Worm (Caenorhabditis elegans) whole organism, late embryonic: ENCODE results near the gene far-8.

Experiments used
- C08G9.2 ChIP-seq: sonication (generic microtip); optimal IDR thresholded peaks from 2 replicates; lab custom pipeline; 2016; ENCODE audit warnings: mild to moderate bottlenecking, missing genetic modification characterization, moderate library complexity, missing compliant biosample characterization
- Y22D7AL.16 ChIP-seq: sonication (generic microtip); optimal IDR thresholded peaks from 2 replicates; lab custom pipeline; 2016; ENCODE audit warnings: missing genetic modification characterization, missing compliant biosample characterization
- ama-1 ChIP-seq: fragments of 150-350 bp; optimal IDR thresholded peaks from 2 replicates; lab custom pipeline; 2014
- ceh-19 ChIP-seq: fragments of 200-800 bp; sonication (Bioruptor generic); optimal IDR thresholded peaks from 2 replicates; lab custom pipeline; 2018; ENCODE audit warnings: mild to moderate bottlenecking, missing genetic modification characterization, missing compliant biosample characterization
- ceh-24 ChIP-seq: sonication (generic microtip); optimal IDR thresholded peaks from 2 replicates; lab custom pipeline; 2016; ENCODE audit warnings: mild to moderate bottlenecking, missing genetic modification characterization, missing compliant biosample characterization
- ceh-34 ChIP-seq: sonication (generic microtip); optimal IDR thresholded peaks from 2 replicates; lab custom pipeline; 2016; ENCODE audit warnings: mild to moderate bottlenecking, missing genetic modification characterization, missing compliant biosample characterization
- ceh-45 ChIP-seq: fragments of 200-800 bp; sonication (Bioruptor generic); IDR thresholded peaks from 2 replicates; pipeline ENCODE4 v1.3.6; 2022; ENCODE audit warnings: missing genetic modification reagents, missing genetic modification characterization, missing compliant biosample characterization
- ceh-9 ChIP-seq: sonication (generic microtip); optimal IDR thresholded peaks from 2 replicates; lab custom pipeline; 2016; ENCODE audit warnings: mild to moderate bottlenecking, missing genetic modification characterization, inconsistent platforms, missing compliant biosample characterization
- dve-1 ChIP-seq: sonication (generic microtip); optimal IDR thresholded peaks from 2 replicates; lab custom pipeline; 2017; ENCODE audit warnings: antibody characterized with exemption, mild to moderate bottlenecking, missing genetic modification characterization, missing compliant biosample characterization
- elt-4 ChIP-seq: sonication (generic microtip); optimal IDR thresholded peaks from 2 replicates; lab custom pipeline; 2016; ENCODE audit warnings: missing genetic modification characterization, missing compliant biosample characterization
- fax-1 ChIP-seq: sonication (generic microtip); optimal IDR thresholded peaks from 2 replicates; lab custom pipeline; 2016; ENCODE audit warnings: missing genotype, missing genetic modification characterization, missing compliant biosample characterization
- fkh-10 ChIP-seq: fragments of 150-350 bp; optimal IDR thresholded peaks from 2 replicates; lab custom pipeline; 2014; ENCODE audit warnings: missing biosample characterization, missing genetic modification reagents, missing genetic modification characterization
- fkh-6 ChIP-seq: sonication (generic microtip); optimal IDR thresholded peaks from 2 replicates; lab custom pipeline; 2016; ENCODE audit warnings: missing genetic modification characterization, missing compliant biosample characterization
- gmeb-2 ChIP-seq: sonication (generic microtip); optimal IDR thresholded peaks from 2 replicates; lab custom pipeline; 2016; ENCODE audit warnings: missing genetic modification characterization, inconsistent platforms, missing compliant biosample characterization
- hlh-13 ChIP-seq: fragments of 200-800 bp; sonication (Bioruptor generic); optimal IDR thresholded peaks from 2 replicates; lab custom pipeline; 2018; ENCODE audit warnings: mild to moderate bottlenecking, missing genetic modification characterization, missing compliant biosample characterization
- hlh-30 ChIP-seq: sonication (generic microtip); optimal IDR thresholded peaks from 2 replicates; lab custom pipeline; 2017; ENCODE audit warnings: antibody characterized with exemption, missing genetic modification characterization, missing compliant biosample characterization; ENCODE audit not compliant: insufficient read depth
- hlh-8 ChIP-seq: sonication (generic microtip); optimal IDR thresholded peaks from 2 replicates; lab custom pipeline; 2016; ENCODE audit warnings: missing genotype, missing genetic modification characterization, missing compliant biosample characterization
- lim-6 ChIP-seq: sonication (generic microtip); optimal IDR thresholded peaks from 2 replicates; lab custom pipeline; 2016; ENCODE audit warnings: missing genetic modification characterization, missing compliant biosample characterization
- lin-11 ChIP-seq: fragments of 200-800 bp; sonication (Bioruptor generic); optimal IDR thresholded peaks from 2 replicates; lab custom pipeline; 2018; ENCODE audit warnings: mild to moderate bottlenecking, missing genetic modification characterization, missing compliant biosample characterization
- nhr-11 ChIP-seq: fragments of 150-350 bp; optimal IDR thresholded peaks from 2 replicates; lab custom pipeline; 2014; ENCODE audit warnings: missing biosample characterization, missing genetic modification characterization
- nhr-232 ChIP-seq: sonication (generic microtip); optimal IDR thresholded peaks from 2 replicates; lab custom pipeline; 2016; ENCODE audit warnings: missing genetic modification characterization, missing compliant biosample characterization
- npax-4 ChIP-seq: sonication (generic microtip); optimal IDR thresholded peaks from 2 replicates; lab custom pipeline; 2016; ENCODE audit warnings: missing genetic modification characterization, missing compliant biosample characterization
- pat-9 ChIP-seq: fragments of 200-800 bp; sonication (Bioruptor generic); optimal IDR thresholded peaks from 2 replicates; lab custom pipeline; 2018; ENCODE audit warnings: mild to moderate bottlenecking, missing genetic modification characterization, moderate library complexity, missing compliant biosample characterization
- ref-2 ChIP-seq: sonication (generic microtip); optimal IDR thresholded peaks from 2 replicates; lab custom pipeline; 2016; ENCODE audit warnings: missing genetic modification characterization, missing compliant biosample characterization
- rnt-1 ChIP-seq: sonication (generic microtip); optimal IDR thresholded peaks from 2 replicates; lab custom pipeline; 2016; ENCODE audit warnings: missing genetic modification characterization, missing compliant biosample characterization
- sox-2 ChIP-seq: fragments of 200-800 bp; sonication (Bioruptor generic); IDR thresholded peaks from 2 replicates; pipeline ENCODE4 v1.3.6; 2022; ENCODE audit warnings: missing genetic modification reagents, missing genetic modification characterization, missing compliant biosample characterization
- tbx-2 ChIP-seq: sonication (generic microtip); optimal IDR thresholded peaks from 2 replicates; lab custom pipeline; 2016; ENCODE audit warnings: missing genetic modification characterization, missing compliant biosample characterization
- tbx-7 ChIP-seq: sonication (generic microtip); optimal IDR thresholded peaks from 2 replicates; lab custom pipeline; 2016; ENCODE audit warnings: missing genotype, missing genetic modification characterization, missing compliant biosample characterization
- ttx-3 ChIP-seq: sonication (generic microtip); optimal IDR thresholded peaks from 2 replicates; lab custom pipeline; 2016; ENCODE audit warnings: missing genetic modification reagents, missing genetic modification characterization, missing compliant biosample characterization
- unc-3 ChIP-seq, 2 experiments: fragments of 200-800 bp in 1 of 2; sonication (Bioruptor generic) in 1 of 2; sonication (generic microtip) in 1 of 2; conservative IDR thresholded peaks in 1 of 2; optimal IDR thresholded peaks in 1 of 2; 2 replicates each; pipeline versions ENCODE4 v1.3.6 to Lab custom; 2016 to 2022; ENCODE audit warnings: missing compliant biosample characterization in 2 of 2, missing genetic modification characterization in 2 of 2, missing genetic modification reagents in 1 of 2
- unc-42 ChIP-seq: sonication (generic microtip); optimal IDR thresholded peaks from 2 replicates; lab custom pipeline; 2016; ENCODE audit warnings: missing genotype, missing genetic modification characterization, missing compliant biosample characterization
- unc-55 ChIP-seq: sonication (generic microtip); optimal IDR thresholded peaks from 2 replicates; lab custom pipeline; 2017; ENCODE audit warnings: missing biosample characterization, missing genetic modification reagents, missing genetic modification characterization
- unc-86 ChIP-seq: sonication (generic microtip); optimal IDR thresholded peaks from 2 replicates; lab custom pipeline; 2016; ENCODE audit warnings: missing genetic modification characterization, missing compliant biosample characterization
- zip-5 ChIP-seq: sonication (generic microtip); optimal IDR thresholded peaks from 2 replicates; lab custom pipeline; 2016; ENCODE audit warnings: missing genetic modification characterization, missing compliant biosample characterization
- ztf-16 ChIP-seq: sonication (generic microtip); optimal IDR thresholded peaks from 2 replicates; lab custom pipeline; 2017; ENCODE audit warnings: missing genetic modification characterization, missing compliant biosample characterization

Gene far-8

ce11 chrIII:873432-873831 lies 30.7 kb downstream of the far-8 start, which contains the start of gene clc-19:
TSS of gene clc-19 (minus strand) at chrIII:873566.
- TF ChIP-seq ceh-19, result no peak
- TF ChIP-seq tbx-7 (tag; lab: Kevin White, UChicago), result no peak
- no peak for TF ChIP-seq zip-5
- no peak for TF ChIP-seq unc-42 (tag; lab: Kevin White, UChicago)
- TF ChIP-seq npax-4 (tag; lab: Kevin White, UChicago), result no peak
- no peak for TF ChIP-seq nhr-11 (tag; lab: Kevin White, UChicago)
- no peak for TF ChIP-seq Y22D7AL.16
- TF ChIP-seq lin-11, result no peak
- TF ChIP-seq ztf-16, result no peak
- no peak for TF ChIP-seq fkh-10
- TF ChIP-seq dve-1 (tag; lab: Kevin White, UChicago), result no peak
- TF ChIP-seq ceh-34, result no peak
- TF ChIP-seq ceh-24, result no peak
- no peak for TF ChIP-seq ref-2 (tag; lab: Kevin White, UChicago)
- no peak for TF ChIP-seq fkh-6 (tag; lab: Kevin White, UChicago)
- no peak for TF ChIP-seq unc-55 (GFP tag; lab: Kevin White, UChicago)
- no peak for TF ChIP-seq rnt-1 (tag; lab: Kevin White, UChicago)
- TF ChIP-seq gmeb-2 (tag; lab: Kevin White, UChicago), result no peak
- TF ChIP-seq lim-6 (tag; lab: Kevin White, UChicago), result no peak

ce11 chrIII:879634-880033 lies 36.9 kb downstream of the far-8 start, which contains the start of the genes T24C4.5 and ucr-2.3:
TSS of gene T24C4.5 (minus strand) at chrIII:879734.
TSS of gene ucr-2.3 (plus strand) at chrIII:879860.
- no peak for TF ChIP-seq ttx-3 (tag; lab: Kevin White, UChicago)
- TF ChIP-seq lim-6 (tag; lab: Kevin White, UChicago), result no peak
- TF ChIP-seq ceh-9, result no peak
- TF ChIP-seq, all 69 proteins: peak for 0

- TF ChIP-seq hlh-8 (tag; lab: Kevin White, UChicago), result no peak
- no peak for TF ChIP-seq zip-5
- TF ChIP-seq unc-3 (GFP tag; conservative IDR thresholded peaks at IDR 0.05; lab: Robert Waterston, UW), result no peak
- no peak for TF ChIP-seq unc-3 (tag; optimal IDR thresholded peaks at IDR 0.05; lab: Kevin White, UChicago)
- TF ChIP-seq ama-1 (lab: Kevin White, UChicago), result no peak
- TF ChIP-seq ceh-45 (GFP tag; lab: Robert Waterston, UW), result no peak
- TF ChIP-seq ref-2 (tag; lab: Kevin White, UChicago), result no peak
- TF ChIP-seq sox-2 (GFP tag; lab: Robert Waterston, UW), result no peak
- TF ChIP-seq elt-4 (tag; lab: Kevin White, UChicago), result no peak
- TF ChIP-seq tbx-2 (tag; lab: Kevin White, UChicago), result no peak
- no peak for TF ChIP-seq hlh-30 (tag; lab: Kevin White, UChicago)
- no peak for TF ChIP-seq nhr-232 (tag; lab: Kevin White, UChicago)
- no peak for TF ChIP-seq hlh-13
- TF ChIP-seq unc-55 (GFP tag; lab: Kevin White, UChicago), result no peak
- TF ChIP-seq ceh-9, result no peak
- TF ChIP-seq ceh-34, result no peak
- no peak for TF ChIP-seq unc-86
- no peak for TF ChIP-seq ceh-24
These were observed 38.1 kb downstream of the far-8 start for ce11 chrIII:880840-881239.

ce11 chrIII:881460-881859 lies 38.7 kb downstream of the far-8 start:
- TF ChIP-seq tbx-7 (tag; lab: Kevin White, UChicago) (no peak), hlh-8 (tag; lab: Kevin White, UChicago) (no peak), pat-9 (no peak), ttx-3 (tag; lab: Kevin White, UChicago) (no peak), unc-55 (GFP tag; lab: Kevin White, UChicago) (no peak), unc-86 (no peak), fax-1 (tag; lab: Kevin White, UChicago) (no peak), C08G9.2 (tag; lab: Kevin White, UChicago) (no peak)
- TF ChIP-seq, all 69 proteins: peak for 0
